Worm (Caenorhabditis elegans) whole organism, L2 larva: ENCODE results near the gene dnj-13.

Experiments used
- Y55F3AM.14 ChIP-seq: fragments of 200-800 bp; sonication (Bioruptor generic); optimal IDR thresholded peaks from 2 replicates; lab custom pipeline; 2018; ENCODE audit warnings: mild to moderate bottlenecking, missing genetic modification characterization, missing compliant biosample characterization
- egl-27 ChIP-seq: sonication (generic microtip); optimal IDR thresholded peaks from 3 replicates; lab custom pipeline; 2017; ENCODE audit warnings: missing biosample characterization, missing genetic modification reagents, missing genetic modification characterization
- ztf-11 ChIP-seq: sonication (generic microtip); optimal IDR thresholded peaks from 2 replicates; lab custom pipeline; 2017; ENCODE audit warnings: missing biosample characterization, missing genetic modification characterization

ce11 chrII:11588304-11588703 is 42.8 kb downstream of the dnj-13 start:
- TF ChIP-seq egl-27 (tag; lab: Kevin White, UChicago) (no peak), ztf-11 (no peak), Y55F3AM.14 (GFP tag; lab: Kevin White, UChicago) (no peak)
